Worm (Caenorhabditis elegans) whole organism, L4/young adult: Measurements from ENCODE around the gene F11D11.21.

ENCODE experiments used
- W03F9.2 ChIP-seq: fragments of 150-350 bp; optimal IDR thresholded peaks from 2 replicates; lab custom pipeline; 2014; ENCODE audit warnings: missing biosample characterization, missing genetic modification characterization
- dao-5 ChIP-seq: sonication (generic microtip); optimal IDR thresholded peaks from 2 replicates; lab custom pipeline; 2016; ENCODE audit warnings: missing genotype, missing genetic modification characterization, moderate library complexity, missing compliant biosample characterization
- him-1 ChIP-seq: sonication (generic microtip); optimal IDR thresholded peaks from 2 replicates; lab custom pipeline; 2016; ENCODE audit warnings: missing genotype, missing genetic modification reagents, missing genetic modification characterization, missing compliant biosample characterization

ce11 chrV:18705319-18706062, 44.9 kb downstream of the F11D11.21 start:
- TF ChIP-seq him-1 (tag; lab: Kevin White, UChicago), result no peak
- TF ChIP-seq dao-5 (tag; lab: Kevin White, UChicago), result no peak
- TF ChIP-seq W03F9.2, result no peak
